Fruit fly (Drosophila melanogaster): Measurements from ENCODE around the gene chas.

Gene chas

DNA sequence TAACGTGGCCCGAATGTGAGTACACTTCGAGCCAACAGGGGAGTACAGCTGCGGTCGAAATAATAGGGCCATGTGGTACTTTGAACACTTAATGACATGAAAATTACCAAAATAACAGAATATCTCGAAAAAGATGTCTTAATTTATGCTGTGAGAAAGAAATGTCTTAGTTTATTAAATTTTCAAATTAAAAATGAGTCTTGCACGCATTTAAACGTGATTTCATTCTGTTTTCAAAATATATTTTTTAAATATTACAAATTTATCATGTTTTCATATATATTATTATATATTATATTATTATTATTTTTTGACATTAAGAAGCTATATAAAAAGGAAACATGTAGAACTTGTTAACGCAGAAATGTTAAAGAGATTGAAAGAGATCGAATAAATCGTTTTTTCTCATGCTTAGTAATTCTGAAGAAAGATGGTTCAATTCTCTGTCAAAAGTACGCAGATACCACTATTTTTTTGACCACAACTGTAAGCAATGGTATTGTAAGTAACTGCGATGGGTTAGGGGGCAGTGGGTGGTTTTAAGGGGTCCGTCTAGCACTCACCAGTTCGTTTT, 3.6 kb downstream of the chas start (continued):
- TF ChIP-seq CG18619 (GFP tag; optimal IDR thresholded peaks at IDR 0.05): peak; percentile 5
- TF ChIP-seq CG2712 (tag; optimal IDR thresholded peaks at IDR 0.05): peak; percentile 42
- no peak for TF ChIP-seq rib (GFP tag; IDR thresholded peaks at IDR 0.05)
- TF ChIP-seq Adf1 (GFP tag; IDR thresholded peaks at IDR 0.05): no peak; the same call in 1 of the 2 replicates
- TF ChIP-seq E2f2 (GFP tag; IDR thresholded peaks at IDR 0.05): no peak
- peak; percentile 46 for TF ChIP-seq fd96Cb (tag; optimal IDR thresholded peaks at IDR 0.05)
- TF ChIP-seq gfzf (GFP tag; optimal IDR thresholded peaks at IDR 0.05): no peak
- TF ChIP-seq CG10431 (GFP tag; optimal IDR thresholded peaks at IDR 0.05): no peak
- TF ChIP-seq NC2α (GFP tag; optimal IDR thresholded peaks at IDR 0.05): no peak
- peak; percentile 67 for TF ChIP-seq CG2678 (tag; optimal IDR thresholded peaks at IDR 0.05)
- no peak for TF ChIP-seq sim (GFP tag; IDR thresholded peaks at IDR 0.05)
- no peak for TF ChIP-seq Ets97D (GFP tag; optimal IDR thresholded peaks at IDR 0.05)
- no peak for TF ChIP-seq crol (GFP tag; IDR thresholded peaks at IDR 0.05)
- TF ChIP-seq CG15011 (GFP tag; optimal IDR thresholded peaks at IDR 0.05): no peak
- peak in 1 of 2 experiments; percentile 54 for TF ChIP-seq Hr51 (GFP tag; optimal IDR thresholded peaks at IDR 0.05)
- no peak for TF ChIP-seq Dref (GFP tag; IDR thresholded peaks at IDR 0.05)
- no peak for TF ChIP-seq stc (GFP tag; IDR thresholded peaks at IDR 0.05)
- no peak for TF ChIP-seq CG12236 (GFP tag; optimal IDR thresholded peaks at IDR 0.05)
- TF ChIP-seq CG31224 (GFP tag; IDR thresholded peaks at IDR 0.05): no peak
- no peak for TF ChIP-seq Sin3A (optimal IDR thresholded peaks at IDR 0.05)
- TF ChIP-seq CG8765 (GFP tag; IDR thresholded peaks at IDR 0.05): no peak
- TF ChIP-seq bbx (GFP tag; IDR thresholded peaks at IDR 0.05; ENCODE audit: partially characterized antibody): no peak
- no peak for TF ChIP-seq NC2β (GFP tag; optimal IDR thresholded peaks at IDR 0.05)
- no peak for TF ChIP-seq CG13123 (GFP tag; optimal IDR thresholded peaks at IDR 0.05)
- TF ChIP-seq Hr3 (GFP tag; optimal IDR thresholded peaks at IDR 0.05): no peak
- TF ChIP-seq psq (GFP tag; optimal IDR thresholded peaks at IDR 0.05): no peak
- TF ChIP-seq CG11723 (GFP tag; optimal IDR thresholded peaks at IDR 0.05): no peak
- TF ChIP-seq Ada2b (GFP tag; IDR thresholded peaks at IDR 0.05): 0 out of 2 replicates have a peak, but pooled peaks have one; percentile 26
- peak; percentile 69 for TF ChIP-seq CG11504 (tag; optimal IDR thresholded peaks at IDR 0.05)
- TF ChIP-seq Oaz (GFP tag; IDR thresholded peaks at IDR 0.05): no peak
- TF ChIP-seq CG16815 (GFP tag; optimal IDR thresholded peaks at IDR 0.05): no peak
- no peak for TF ChIP-seq CG6765 (GFP tag; optimal IDR thresholded peaks at IDR 0.05)
- no peak for TF ChIP-seq Rfx (GFP tag; IDR thresholded peaks at IDR 0.05)
- TF ChIP-seq gcm2 (GFP tag; optimal IDR thresholded peaks at IDR 0.05): no peak
- TF ChIP-seq CG9876 (GFP tag; optimal IDR thresholded peaks at IDR 0.05): no peak
- no peak for TF ChIP-seq CG1603 (tag; optimal IDR thresholded peaks at IDR 0.05)
- TF ChIP-seq CG2129 (GFP tag; IDR thresholded peaks at IDR 0.05; ENCODE audit: partially characterized antibody): no peak
- TF ChIP-seq CG3407 (GFP tag; optimal IDR thresholded peaks at IDR 0.05): no peak
- peak; percentile 54 for TF ChIP-seq CG7839 (tag; optimal IDR thresholded peaks at IDR 0.05)
- TF ChIP-seq grn (GFP tag; optimal IDR thresholded peaks at IDR 0.05): no peak
- TF ChIP-seq kni (GFP tag; optimal IDR thresholded peaks at IDR 0.05): no peak
- no peak for TF ChIP-seq CG10274 (GFP tag; optimal IDR thresholded peaks at IDR 0.05)
- TF ChIP-seq Sox102F (GFP tag; optimal IDR thresholded peaks at IDR 0.05): peak; percentile 15
- no peak for TF ChIP-seq Elba2 (GFP tag; optimal IDR thresholded peaks at IDR 0.05)
- no peak for TF ChIP-seq chinmo (GFP tag; IDR thresholded peaks at IDR 0.05; ENCODE audit: partially characterized antibody)
- peak; percentile 52 for TF ChIP-seq phol (tag; optimal IDR thresholded peaks at IDR 0.05)
- no peak for TF ChIP-seq CG31365 (tag; optimal IDR thresholded peaks at IDR 0.05)
- TF ChIP-seq E2f1 (GFP tag; IDR thresholded peaks at IDR 0.05): no peak
- TF ChIP-seq ap (GFP tag; IDR thresholded peaks at IDR 0.05): 0 out of 2 replicates have a peak, but pooled peaks have one; percentile 18
- peak; percentile 30; the same call in 1 of the 2 replicates for TF ChIP-seq sisA (GFP tag; IDR thresholded peaks at IDR 0.05)
- 0 out of 3 replicates have a peak, but pooled peaks have one; percentile 33 for TF ChIP-seq ase (GFP tag; IDR thresholded peaks at IDR 0.05)

All from whole organism, embryonic.